Worm (Caenorhabditis elegans): ENCODE measurements around the gene F22F7.2.
"Not testable (repeated sequence)": the region's sequence is repeated elsewhere in the genome, so short reads cannot be mapped to it uniquely, and the experiment has no call there.

The F22F7.2 gene

ce11 chrV:2126996-2127585, 4.5 kb downstream of the F22F7.2 start, which contains the start of gene ldp-1:
TSS of gene ldp-1 (plus strand) at chrV:2127535.
- TF ChIP-seq flt-1 (GFP tag; IDR thresholded peaks at IDR 0.05) (peak; percentile 22; the same call in 1 of the 2 replicates), cog-1 (tag; optimal IDR thresholded peaks at IDR 0.05) (peak; percentile 49), ztf-23 (GFP tag; IDR thresholded peaks at IDR 0.05) (no peak), T22C8.4 (GFP tag; IDR thresholded peaks at IDR 0.05) (0 out of 2 replicates have a peak, but pooled peaks have one; percentile 3)

- TF ChIP-seq ztf-23 (GFP tag; IDR thresholded peaks at IDR 0.05) = 0 out of 2 replicates have a peak, but pooled peaks have one; percentile 17
- TF ChIP-seq klf-2 (GFP tag; conservative IDR thresholded peaks at IDR 0.05) = no peak
These were observed 10.1 kb downstream of the F22F7.2 start for ce11 chrV:2132675-2133074.

DNA sequence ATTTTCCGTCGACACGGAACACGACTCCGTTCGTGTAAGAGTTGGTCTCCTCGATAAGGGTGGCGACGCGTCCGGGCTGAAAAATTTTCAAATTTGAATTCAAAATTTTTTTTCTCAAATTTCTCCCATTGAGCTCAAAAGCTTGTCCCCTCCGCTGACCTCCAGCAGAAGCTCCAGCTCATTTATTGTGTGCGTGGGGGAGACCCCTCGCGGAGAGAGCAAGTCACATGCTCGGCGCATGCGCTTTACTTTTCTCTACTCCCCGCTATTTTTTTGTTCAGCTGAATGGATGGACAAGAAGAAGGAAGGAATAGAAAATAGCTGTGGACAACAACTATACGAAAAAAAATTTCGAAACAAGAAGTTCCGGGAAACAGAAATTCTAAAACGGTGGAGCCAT, 10.9 kb downstream of the F22F7.2 start:
- no peak for TF ChIP-seq ztf-29 (GFP tag; IDR thresholded peaks at IDR 0.05)
- TF ChIP-seq flt-1 (GFP tag; IDR thresholded peaks at IDR 0.05) = no peak
- TF ChIP-seq klf-2 (GFP tag; conservative IDR thresholded peaks at IDR 0.05) = no peak
- TF ChIP-seq med-1 (GFP tag; optimal IDR thresholded peaks at IDR 0.05; ENCODE audit: insufficient read depth) = no peak
- no peak for TF ChIP-seq ztf-23 (GFP tag; IDR thresholded peaks at IDR 0.05)
- TF ChIP-seq tab-1 (GFP tag; IDR thresholded peaks at IDR 0.05) = no peak
- TF ChIP-seq T22C8.4 (GFP tag; IDR thresholded peaks at IDR 0.05) = no peak
- no peak for TF ChIP-seq cog-1 (tag; optimal IDR thresholded peaks at IDR 0.05)
- no peak for TF ChIP-seq ref-1 (GFP tag; conservative IDR thresholded peaks at IDR 0.05)

- TF ChIP-seq cog-1 (tag; optimal IDR thresholded peaks at IDR 0.05) (no peak), ztf-29 (GFP tag; IDR thresholded peaks at IDR 0.05) (no peak), med-1 (GFP tag; optimal IDR thresholded peaks at IDR 0.05; ENCODE audit: insufficient read depth) (no peak), klf-2 (GFP tag; conservative IDR thresholded peaks at IDR 0.05) (no peak), tab-1 (GFP tag; IDR thresholded peaks at IDR 0.05) (no peak), flt-1 (GFP tag; IDR thresholded peaks at IDR 0.05) (no peak), ref-1 (GFP tag; conservative IDR thresholded peaks at IDR 0.05) (no peak), ztf-23 (GFP tag; IDR thresholded peaks at IDR 0.05) (no peak), T22C8.4 (GFP tag; IDR thresholded peaks at IDR 0.05) (no peak)
These were observed 11.8 kb downstream of the F22F7.2 start for ce11 chrV:2134340-2134739.

DNA sequence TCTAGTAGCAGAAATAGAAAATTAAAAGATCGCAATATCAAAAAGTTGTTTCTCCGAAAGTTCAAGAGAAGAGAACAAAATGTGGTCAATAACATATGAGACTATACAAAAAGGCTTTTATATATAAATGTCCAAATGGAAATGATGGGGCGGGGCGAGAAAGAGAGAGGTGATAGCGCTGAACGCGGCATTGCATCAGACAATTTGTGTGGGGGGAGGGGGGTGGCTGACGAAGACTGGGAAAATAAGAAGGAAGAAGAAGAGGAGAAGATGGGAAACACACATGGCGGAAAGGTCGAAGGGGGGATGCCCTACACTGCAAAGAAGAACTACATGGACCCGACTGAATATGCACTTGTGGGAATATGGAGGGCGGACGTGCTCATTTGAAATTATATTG, 12.7 kb downstream of the F22F7.2 start:
- TF ChIP-seq flt-1 (GFP tag; IDR thresholded peaks at IDR 0.05) = no peak
- no peak for TF ChIP-seq ref-1 (GFP tag; conservative IDR thresholded peaks at IDR 0.05)
- TF ChIP-seq tab-1 (GFP tag; IDR thresholded peaks at IDR 0.05) = no peak
- no peak for TF ChIP-seq ztf-23 (GFP tag; IDR thresholded peaks at IDR 0.05)
- no peak for TF ChIP-seq klf-2 (GFP tag; conservative IDR thresholded peaks at IDR 0.05)
- TF ChIP-seq ztf-29 (GFP tag; IDR thresholded peaks at IDR 0.05) = no peak
- no peak for TF ChIP-seq med-1 (GFP tag; optimal IDR thresholded peaks at IDR 0.05; ENCODE audit: insufficient read depth)
- TF ChIP-seq cog-1 (tag; optimal IDR thresholded peaks at IDR 0.05) = no peak
- no peak for TF ChIP-seq T22C8.4 (GFP tag; IDR thresholded peaks at IDR 0.05)

ce11 chrV:2137010-2137409, 14.4 kb downstream of the F22F7.2 start:
- TF ChIP-seq T22C8.4 (GFP tag; IDR thresholded peaks at IDR 0.05) = no peak

ce11 chrV:2138287-2138686, 15.7 kb downstream of the F22F7.2 start:
- TF ChIP-seq cog-1 (tag; optimal IDR thresholded peaks at IDR 0.05) = no peak

ce11 chrV:2139918-2140317, 17.3 kb downstream of the F22F7.2 start, which contains the start of gene F22F7.7:
TSS of gene F22F7.7 (minus strand) at chrV:2140042.
- no peak for TF ChIP-seq tab-1 (GFP tag; IDR thresholded peaks at IDR 0.05)
- no peak for TF ChIP-seq T22C8.4 (GFP tag; IDR thresholded peaks at IDR 0.05)
- TF ChIP-seq cog-1 (tag; optimal IDR thresholded peaks at IDR 0.05) = no peak
- TF ChIP-seq flt-1 (GFP tag; IDR thresholded peaks at IDR 0.05) = no peak
- no peak for TF ChIP-seq ztf-23 (GFP tag; IDR thresholded peaks at IDR 0.05)
- TF ChIP-seq ref-1 (GFP tag; conservative IDR thresholded peaks at IDR 0.05) = no peak
- no peak for TF ChIP-seq klf-2 (GFP tag; conservative IDR thresholded peaks at IDR 0.05)

- TF ChIP-seq cog-1 (tag; optimal IDR thresholded peaks at IDR 0.05); ref-1 (GFP tag; conservative IDR thresholded peaks at IDR 0.05); med-1 (GFP tag; optimal IDR thresholded peaks at IDR 0.05; ENCODE audit: insufficient read depth): not testable (repeated sequence)
These were observed 21.8 kb downstream of the F22F7.2 start, which contains the start of gene F22F7.12 for ce11 chrV:2144408-2144807. TSS of gene F22F7.12 (minus strand) at chrV:2144508.

DNA sequence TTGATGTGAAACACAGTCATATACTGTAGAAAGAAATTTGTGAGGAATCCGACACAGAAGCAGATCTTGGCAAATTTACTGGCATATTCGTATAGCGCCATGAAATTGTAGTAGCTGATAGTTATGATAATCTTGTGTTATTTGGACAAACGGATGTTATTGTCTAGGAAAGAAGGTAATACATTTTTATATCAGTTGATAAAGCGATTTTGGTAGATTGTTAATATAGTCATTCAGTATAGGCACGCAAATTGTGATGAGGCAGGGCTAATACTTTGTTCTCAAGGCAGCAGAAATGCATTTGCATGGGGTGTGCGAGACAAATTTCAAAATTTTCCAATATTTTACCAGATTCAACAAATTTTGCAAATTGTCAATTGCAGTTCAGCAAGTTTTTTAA, 23.5 kb downstream of the F22F7.2 start, which contains the start of gene str-52:
Gene str-52 (minus strand): TSS at position 101 of the 400 bp plus-strand sequence.
- TF ChIP-seq flt-1 (GFP tag; IDR thresholded peaks at IDR 0.05) (no peak), ztf-23 (GFP tag; IDR thresholded peaks at IDR 0.05) (no peak), T22C8.4 (GFP tag; IDR thresholded peaks at IDR 0.05) (no peak), cog-1 (tag; optimal IDR thresholded peaks at IDR 0.05) (no peak), tab-1 (GFP tag; IDR thresholded peaks at IDR 0.05) (no peak), klf-2 (GFP tag; conservative IDR thresholded peaks at IDR 0.05) (no peak), ztf-29 (GFP tag; IDR thresholded peaks at IDR 0.05) (no peak), med-1 (GFP tag; optimal IDR thresholded peaks at IDR 0.05; ENCODE audit: insufficient read depth) (no peak), ref-1 (GFP tag; conservative IDR thresholded peaks at IDR 0.05) (no peak)

DNA sequence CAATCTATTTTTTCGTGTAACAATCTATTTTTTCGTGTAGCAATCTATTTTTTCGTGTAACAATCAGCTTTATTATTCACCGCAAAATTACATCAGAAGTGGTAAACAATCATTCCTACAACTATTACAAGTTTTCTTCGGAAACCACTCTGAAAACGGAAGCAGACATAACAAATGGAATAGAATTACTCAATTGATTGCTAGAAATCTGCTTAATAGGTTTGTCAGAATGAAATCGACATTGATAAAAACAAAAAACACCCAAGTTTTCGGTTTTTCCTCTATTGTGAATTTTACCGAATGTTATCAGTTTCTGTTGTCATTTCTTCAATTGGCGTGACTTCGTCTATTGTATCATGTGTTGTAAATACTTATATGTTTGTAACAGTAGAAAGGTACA, 24.2 kb downstream of the F22F7.2 start, which contains the start of gene srbc-20:
Gene srbc-20 (plus strand): TSS at position 301 of the 400 bp plus-strand sequence.
- TF ChIP-seq ref-1 (GFP tag; conservative IDR thresholded peaks at IDR 0.05) = no peak
- TF ChIP-seq T22C8.4 (GFP tag; IDR thresholded peaks at IDR 0.05) = no peak
- no peak for TF ChIP-seq ztf-29 (GFP tag; IDR thresholded peaks at IDR 0.05)
- no peak for TF ChIP-seq med-1 (GFP tag; optimal IDR thresholded peaks at IDR 0.05; ENCODE audit: insufficient read depth)
- TF ChIP-seq cog-1 (tag; optimal IDR thresholded peaks at IDR 0.05) = no peak
- TF ChIP-seq tab-1 (GFP tag; IDR thresholded peaks at IDR 0.05) = no peak
- TF ChIP-seq klf-2 (GFP tag; conservative IDR thresholded peaks at IDR 0.05) = no peak
- no peak for TF ChIP-seq flt-1 (GFP tag; IDR thresholded peaks at IDR 0.05)
- no peak for TF ChIP-seq ztf-23 (GFP tag; IDR thresholded peaks at IDR 0.05)

Data from whole organism, midembryonic.